Fruit fly (Drosophila melanogaster): ENCODE measurements around the gene CG14564.

DNA sequence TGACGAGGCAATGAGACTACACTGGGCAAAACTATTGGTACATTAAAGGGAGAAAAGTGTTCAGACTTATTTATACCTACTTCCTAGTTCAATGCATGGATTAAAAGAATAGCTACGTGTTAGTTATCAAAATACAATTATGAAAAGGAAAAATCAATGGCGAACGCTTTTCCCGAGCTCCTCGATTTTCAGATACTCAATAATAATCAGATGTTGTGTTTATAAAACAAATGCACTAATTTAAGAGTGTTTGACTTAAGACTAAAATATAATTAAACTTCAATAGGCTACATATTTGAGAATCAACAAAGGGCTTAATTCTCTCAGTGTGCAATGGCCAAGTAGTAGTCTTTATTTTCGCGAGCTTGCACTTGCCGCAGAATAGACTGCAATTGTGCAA lies 41.0 kb upstream of the CG14564 start:
- no peak for TF ChIP-seq CTCF (optimal IDR thresholded peaks at IDR 0.05)
- no peak for TF ChIP-seq CG8478 (optimal IDR thresholded peaks at IDR 0.05)

All from S2 (cell line).